Fruit fly (Drosophila melanogaster) whole organism, wandering third instar larva: Measurements from ENCODE around the gene CG32052.
A peak's percentile ranks its signal among the peaks of the same experiment; 100 is the strongest.

ENCODE experiments used
- Abd-B ChIP-seq: fragments of >200 bp; optimal IDR thresholded peaks from 2 replicates; lab custom pipeline; 2017; ENCODE audit warnings: missing biosample characterization, missing genetic modification characterization
- CG9705 ChIP-seq: fragments of 200-800 bp; sonication (Bioruptor generic); optimal IDR thresholded peaks from 2 replicates; lab custom pipeline; 2018; ENCODE audit warnings: missing biosample characterization, mild to moderate bottlenecking, missing genetic modification characterization
- Dfd ChIP-seq: fragments of >200 bp; optimal IDR thresholded peaks from 2 replicates; lab custom pipeline; 2017; ENCODE audit warnings: missing biosample characterization, missing genetic modification characterization
- GATAd ChIP-seq: sonication (Bioruptor generic); optimal IDR thresholded peaks from 2 replicates; lab custom pipeline; 2016; ENCODE audit warnings: missing biosample characterization, missing genetic modification characterization
- HLH106 ChIP-seq: fragments of 200-800 bp; optimal IDR thresholded peaks from 3 replicates; lab custom pipeline; 2019; ENCODE audit warnings: missing biosample characterization, mild to moderate bottlenecking, missing genetic modification characterization, moderate library complexity
- Hr83 ChIP-seq: fragments of 200-300 bp; sonication (Bioruptor generic); optimal IDR thresholded peaks from 2 replicates; lab custom pipeline; 2016; ENCODE audit warnings: missing biosample characterization, mild to moderate bottlenecking, missing genetic modification characterization, moderate library complexity; ENCODE audit not compliant: poor library complexity, severe bottlenecking
- Jra ChIP-seq: sonication (Bioruptor generic); optimal IDR thresholded peaks from 2 replicates; lab custom pipeline; 2016; ENCODE audit warnings: missing biosample characterization, missing genetic modification characterization
- Mio ChIP-seq: sonication (Bioruptor generic); optimal IDR thresholded peaks from 2 replicates; lab custom pipeline; 2016; ENCODE audit warnings: missing biosample characterization, missing genetic modification characterization
- Myc ChIP-seq: fragments of >200 bp; optimal IDR thresholded peaks from 2 replicates; lab custom pipeline; 2017
- N ChIP-seq: fragments of >200 bp; optimal IDR thresholded peaks from 2 replicates; lab custom pipeline; 2018; ENCODE audit warnings: missing biosample characterization, missing external identifiers, missing genetic modification characterization
- OdsH ChIP-seq: fragments of 200-800 bp; sonication (Bioruptor generic); optimal IDR thresholded peaks from 2 replicates; lab custom pipeline; 2016; ENCODE audit warnings: missing biosample characterization, mild to moderate bottlenecking, missing genetic modification characterization
- Rel ChIP-seq, 2 experiments: fragments of 200-800 bp; sonication (Bioruptor generic) in 1 of 2; optimal IDR thresholded peaks; 2 replicates in 1 of 2; 3 replicates in 1 of 2; lab custom pipeline; 2016 to 2019; ENCODE audit warnings: mild to moderate bottlenecking in 2 of 2, missing biosample characterization in 2 of 2, missing genetic modification characterization in 2 of 2, moderate library complexity in 1 of 2
- Sp1 ChIP-seq: fragments of 200-800 bp; sonication (Bioruptor generic); optimal IDR thresholded peaks from 3 replicates; lab custom pipeline; 2019; ENCODE audit warnings: missing biosample characterization, mild to moderate bottlenecking, missing genetic modification characterization, moderate library complexity
- Vsx2 ChIP-seq: fragments of 200-300, 225-300 bp; sonication (Bioruptor generic); optimal IDR thresholded peaks from 2 replicates; lab custom pipeline; 2018; ENCODE audit warnings: missing biosample characterization, missing genetic modification characterization; ENCODE audit not compliant: partially characterized antibody
- br ChIP-seq: fragments of 200-800 bp; sonication (Bioruptor generic); optimal IDR thresholded peaks from 2 replicates; lab custom pipeline; 2016; ENCODE audit warnings: missing biosample characterization, missing genetic modification characterization
- ey ChIP-seq: fragments of 200-800 bp; sonication (Bioruptor generic); optimal IDR thresholded peaks from 2 replicates; lab custom pipeline; 2016; ENCODE audit warnings: missing biosample characterization, missing genetic modification characterization
- foxo ChIP-seq, 2 experiments: fragments of 200-800 bp; sonication (Bioruptor generic); optimal IDR thresholded peaks; 2 replicates in 1 of 2; 3 replicates in 1 of 2; lab custom pipeline; 2016 to 2017; ENCODE audit warnings: missing biosample characterization in 2 of 2, missing genetic modification characterization in 2 of 2
- fru ChIP-seq: fragments of 200-800 bp; sonication (Bioruptor generic); optimal IDR thresholded peaks from 3 replicates; lab custom pipeline; 2016; ENCODE audit warnings: missing biosample characterization, mild to moderate bottlenecking, missing genetic modification characterization
- h ChIP-seq: fragments of 200-800 bp; sonication (Bioruptor generic); optimal IDR thresholded peaks from 3 replicates; lab custom pipeline; 2016; ENCODE audit warnings: missing biosample characterization, mild to moderate bottlenecking, missing genetic modification characterization
- jim ChIP-seq: fragments of 175-275, 200-325 bp; sonication (Bioruptor generic); optimal IDR thresholded peaks from 2 replicates; lab custom pipeline; 2016; ENCODE audit warnings: missing biosample characterization, mild to moderate bottlenecking, missing genetic modification characterization
- psq ChIP-seq: fragments of 200-800 bp; sonication (Bioruptor generic); optimal IDR thresholded peaks from 3 replicates; lab custom pipeline; 2017; ENCODE audit warnings: missing biosample characterization, mild to moderate bottlenecking, missing genetic modification characterization, moderate library complexity
- rgr ChIP-seq: fragments of 200-800 bp; sonication (Bioruptor generic); optimal IDR thresholded peaks from 3 replicates; lab custom pipeline; 2016; ENCODE audit warnings: missing biosample characterization, mild to moderate bottlenecking, missing genetic modification characterization
- sv ChIP-seq: fragments of 200-800 bp; sonication (Bioruptor generic); optimal IDR thresholded peaks from 3 replicates; lab custom pipeline; 2016; ENCODE audit warnings: missing biosample characterization, missing genetic modification characterization
- tai ChIP-seq: sonication (Bioruptor generic); optimal IDR thresholded peaks from 2 replicates; lab custom pipeline; 2016; ENCODE audit warnings: missing biosample characterization, missing genetic modification characterization
- usp ChIP-seq: fragments of >200 bp; optimal IDR thresholded peaks from 2 replicates; lab custom pipeline; 2017; ENCODE audit warnings: missing biosample characterization, missing genetic modification characterization
- woc ChIP-seq: sonication (Bioruptor generic); optimal IDR thresholded peaks from 2 replicates; lab custom pipeline; 2016; ENCODE audit warnings: missing biosample characterization, mild to moderate bottlenecking, missing genetic modification characterization

CG32052 gene

dm6 chr3L:9829639-9830341, 42.9 kb downstream of the CG32052 start:
- TF ChIP-seq Abd-B: no peak
- TF ChIP-seq Dfd: peak; percentile 2

- TF ChIP-seq usp: no peak
- TF ChIP-seq Dfd: peak; percentile 93
- TF ChIP-seq foxo (GFP tag; optimal IDR thresholded peaks at IDR 0.05; lab: Kevin White, UChicago): no peak
- TF ChIP-seq, all 38 proteins: peak for 1
These were observed 45.3 kb downstream of the CG32052 start for dm6 chr3L:9832125-9832524.

- TF ChIP-seq GATAd (no peak), Abd-B (no peak), jim (GFP tag; lab: Kevin White, UChicago) (no peak)
These were observed 49.7 kb downstream of the CG32052 start, which contains the start of gene I-2 for dm6 chr3L:9836524-9837047. Gene I-2 (minus strand): TSS chr3L:9836805.

- TF ChIP-seq Vsx2 (GFP tag; lab: Kevin White, UChicago): no peak
- TF ChIP-seq Dfd: peak; percentile 92
- TF ChIP-seq N: no peak
These were observed 50.2 kb downstream of the CG32052 start for dm6 chr3L:9837053-9837452.

- TF ChIP-seq Myc: peak; percentile 55
- peak; percentile 2 for TF ChIP-seq sv
- TF ChIP-seq Hr83 (GFP tag; lab: Kevin White, UChicago): no peak
- TF ChIP-seq, all 38 proteins: peak for 2
These were observed 51.7 kb downstream of the CG32052 start, which contains the start of gene Cdk8 for dm6 chr3L:9838534-9838933. Gene Cdk8 (minus strand): TSS chr3L:9838670.

dm6 chr3L:9840710-9841109, 53.9 kb downstream of the CG32052 start:
- TF ChIP-seq jim (GFP tag; lab: Kevin White, UChicago) (no peak), br (GFP tag; lab: Kevin White, UChicago) (no peak), Abd-B (no peak), Dfd (peak; percentile 95)

dm6 chr3L:9842043-9842442, 55.2 kb downstream of the CG32052 start:
- TF ChIP-seq h (GFP tag; lab: Kevin White, UChicago): no peak
- TF ChIP-seq Vsx2 (GFP tag; lab: Kevin White, UChicago): no peak
- TF ChIP-seq, all 38 proteins: peak for 0

dm6 chr3L:9845980-9846538, 59.2 kb downstream of the CG32052 start:
- TF ChIP-seq woc (GFP tag; lab: Kevin White, UChicago) (no peak), Rel (GFP tag; optimal IDR thresholded peaks at IDR 0.05; lab: Kevin White, UChicago) (no peak), Rel (tag; optimal IDR thresholded peaks at IDR 0.05; lab: Kevin White, UChicago) (peak; percentile 21), sv (peak; percentile 11)

dm6 chr3L:9846577-9847342, 59.9 kb downstream of the CG32052 start:
- TF ChIP-seq Rel (GFP tag; optimal IDR thresholded peaks at IDR 0.05; lab: Kevin White, UChicago) (no peak), Rel (tag; optimal IDR thresholded peaks at IDR 0.05; lab: Kevin White, UChicago) (peak; percentile 89), CG9705 (GFP tag; lab: Kevin White, UChicago) (no peak)

- TF ChIP-seq GATAd (no peak), HLH106 (tag; lab: Kevin White, UChicago) (peak; percentile 49), woc (GFP tag; lab: Kevin White, UChicago) (peak; percentile 41), tai (GFP tag; lab: Kevin White, UChicago) (no peak), Mio (GFP tag; lab: Kevin White, UChicago) (no peak), fru (GFP tag; lab: Kevin White, UChicago) (peak; percentile 9), OdsH (GFP tag; lab: Kevin White, UChicago) (peak; percentile 28), foxo (GFP tag; optimal IDR thresholded peaks at IDR 0.05; lab: Kevin White, UChicago) (peak in 1 of 2 experiments; percentile 54), psq (GFP tag; lab: Kevin White, UChicago) (peak; percentile 44), sv (no peak), Jra (GFP tag; lab: Kevin White, UChicago) (no peak), ey (GFP tag; lab: Kevin White, UChicago) (peak; percentile 60), h (GFP tag; lab: Kevin White, UChicago) (peak; percentile 61), Sp1 (GFP tag; lab: Kevin White, UChicago) (peak; percentile 16), Vsx2 (GFP tag; lab: Kevin White, UChicago) (no peak), br (GFP tag; lab: Kevin White, UChicago) (peak; percentile 32), Hr83 (GFP tag; lab: Kevin White, UChicago) (no peak), usp (no peak), rgr (peak; percentile 65)
These were observed 60.7 kb downstream of the CG32052 start for dm6 chr3L:9847420-9847977.
